Fruit fly (Drosophila melanogaster) whole organism, wandering third instar larva: ENCODE results near the gene CG13113.
A peak's percentile ranks its signal among the peaks of the same experiment; 100 is the strongest.

Experiments
- Abd-B ChIP-seq: fragments of >200 bp; optimal IDR thresholded peaks from 2 replicates; lab custom pipeline; 2017; ENCODE audit warnings: missing biosample characterization, missing genetic modification characterization
- CG9705 ChIP-seq: fragments of 200-800 bp; sonication (Bioruptor generic); optimal IDR thresholded peaks from 2 replicates; lab custom pipeline; 2018; ENCODE audit warnings: missing biosample characterization, mild to moderate bottlenecking, missing genetic modification characterization
- CrebA ChIP-seq: fragments of 200-800 bp; sonication (Bioruptor generic); optimal IDR thresholded peaks from 2 replicates; lab custom pipeline; 2016; ENCODE audit warnings: missing biosample characterization, mild to moderate bottlenecking, missing genetic modification characterization, borderline replicate concordance
- GATAd ChIP-seq: sonication (Bioruptor generic); optimal IDR thresholded peaks from 2 replicates; lab custom pipeline; 2016; ENCODE audit warnings: missing biosample characterization, missing genetic modification characterization
- Hr83 ChIP-seq: fragments of 200-300 bp; sonication (Bioruptor generic); optimal IDR thresholded peaks from 2 replicates; lab custom pipeline; 2016; ENCODE audit warnings: missing biosample characterization, mild to moderate bottlenecking, missing genetic modification characterization, moderate library complexity; ENCODE audit not compliant: poor library complexity, severe bottlenecking
- N ChIP-seq: fragments of >200 bp; optimal IDR thresholded peaks from 2 replicates; lab custom pipeline; 2018; ENCODE audit warnings: missing biosample characterization, missing external identifiers, missing genetic modification characterization
- OdsH ChIP-seq: fragments of 200-800 bp; sonication (Bioruptor generic); optimal IDR thresholded peaks from 2 replicates; lab custom pipeline; 2016; ENCODE audit warnings: missing biosample characterization, mild to moderate bottlenecking, missing genetic modification characterization
- Rel ChIP-seq, 2 experiments: fragments of 200-800 bp; sonication (Bioruptor generic) in 1 of 2; optimal IDR thresholded peaks; 2 replicates in 1 of 2; 3 replicates in 1 of 2; lab custom pipeline; 2016 to 2019; ENCODE audit warnings: mild to moderate bottlenecking in 2 of 2, missing biosample characterization in 2 of 2, missing genetic modification characterization in 2 of 2, moderate library complexity in 1 of 2
- brk ChIP-seq: fragments of 200-800 bp; sonication (Bioruptor generic); optimal IDR thresholded peaks from 2 replicates; lab custom pipeline; 2016; ENCODE audit warnings: missing biosample characterization, mild to moderate bottlenecking, missing genetic modification characterization
- lola ChIP-seq: fragments of >200 bp; optimal IDR thresholded peaks from 2 replicates; lab custom pipeline; 2017; ENCODE audit warnings: missing biosample characterization, missing genetic modification characterization
- sv ChIP-seq: fragments of 200-800 bp; sonication (Bioruptor generic); optimal IDR thresholded peaks from 3 replicates; lab custom pipeline; 2016; ENCODE audit warnings: missing biosample characterization, missing genetic modification characterization
- usp ChIP-seq: fragments of >200 bp; optimal IDR thresholded peaks from 2 replicates; lab custom pipeline; 2017; ENCODE audit warnings: missing biosample characterization, missing genetic modification characterization

DNA sequence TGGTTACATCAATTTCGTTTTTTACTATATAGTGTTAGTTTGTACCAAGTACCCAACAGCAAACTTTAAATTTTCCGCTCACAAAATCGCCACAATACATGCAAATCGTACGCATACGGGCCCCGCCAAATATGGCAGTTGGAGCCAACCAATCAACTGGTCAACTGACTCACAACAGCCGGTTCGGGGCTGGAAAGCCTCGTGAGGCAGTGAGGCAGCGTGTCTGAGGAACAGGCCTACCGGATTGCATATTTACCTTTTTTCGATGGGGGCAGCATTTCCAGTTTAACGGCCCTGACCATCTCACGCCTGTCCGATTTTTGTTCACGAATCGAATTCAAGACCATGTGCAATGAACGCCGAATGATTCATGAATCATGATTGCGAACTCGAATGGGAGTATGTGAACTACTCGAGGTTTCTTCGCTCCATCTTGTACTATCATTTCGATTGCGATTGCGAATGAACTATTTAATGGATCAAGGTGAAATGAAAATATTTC is 37.4 kb upstream of the CG13113 start:
- TF ChIP-seq usp (GFP tag; lab: Kevin White, UChicago) (no peak), N (GFP tag; lab: Kevin White, UChicago) (no peak), GATAd (GFP tag; lab: Kevin White, UChicago) (no peak), OdsH (GFP tag; lab: Kevin White, UChicago) (no peak), lola (no peak), CrebA (GFP tag; lab: Kevin White, UChicago) (no peak), Hr83 (GFP tag; lab: Kevin White, UChicago) (no peak), sv (no peak), Rel (GFP tag; optimal IDR thresholded peaks at IDR 0.05; lab: Kevin White, UChicago) (no peak), Rel (tag; optimal IDR thresholded peaks at IDR 0.05; lab: Kevin White, UChicago) (peak; percentile 6), Abd-B (GFP tag; lab: Kevin White, UChicago) (no peak), brk (GFP tag; lab: Kevin White, UChicago) (no peak), CG9705 (GFP tag; lab: Kevin White, UChicago) (no peak)
